Worm (Caenorhabditis elegans): ENCODE data around the gene hum-2.
A peak's percentile ranks its signal among the peaks of the same experiment; 100 is the strongest.
"Not testable (repeated sequence)": the region's sequence is repeated elsewhere in the genome, so short reads cannot be mapped to it uniquely, and the experiment has no call there.

hum-2 gene

ce11 chrV:9373473-9373872 is 12.5 kb upstream of the hum-2 start, which contains the start of gene E02C12.8:
TSS of gene E02C12.8 (minus strand) at chrV:9373613.
- TF ChIP-seq dao-5 (tag; optimal IDR thresholded peaks at IDR 0.05): no peak
- TF ChIP-seq W03F9.2 (tag; optimal IDR thresholded peaks at IDR 0.05): no peak
- no peak for TF ChIP-seq him-1 (tag; optimal IDR thresholded peaks at IDR 0.05)

- TF ChIP-seq dao-5 (tag; optimal IDR thresholded peaks at IDR 0.05): no peak
- no peak for TF ChIP-seq him-1 (tag; optimal IDR thresholded peaks at IDR 0.05)
- no peak for TF ChIP-seq W03F9.2 (tag; optimal IDR thresholded peaks at IDR 0.05)
Measured at ce11 chrV:9375378-9375777, 10.6 kb upstream of the hum-2 start, which contains the start of gene E02C12.9. TSS of gene E02C12.9 (minus strand) at chrV:9375478.

ce11 chrV:9376417-9376816 is 9.6 kb upstream of the hum-2 start, which contains the start of gene E02C12.19:
TSS of gene E02C12.19 (minus strand) at chrV:9376517.
- no peak for TF ChIP-seq dao-5 (tag; optimal IDR thresholded peaks at IDR 0.05)
- TF ChIP-seq him-1 (tag; optimal IDR thresholded peaks at IDR 0.05): no peak
- TF ChIP-seq W03F9.2 (tag; optimal IDR thresholded peaks at IDR 0.05): no peak

- TF ChIP-seq dao-5 (tag; optimal IDR thresholded peaks at IDR 0.05) (no peak), him-1 (tag; optimal IDR thresholded peaks at IDR 0.05) (no peak), W03F9.2 (tag; optimal IDR thresholded peaks at IDR 0.05) (no peak)
Measured at ce11 chrV:9378335-9378734, 7.6 kb upstream of the hum-2 start, which contains the start of gene E02C12.10. TSS of gene E02C12.10 (minus strand) at chrV:9378409.

ce11 chrV:9379808-9380207 is 6.2 kb upstream of the hum-2 start, which contains the start of gene E02C12.11:
TSS of gene E02C12.11 (minus strand) at chrV:9379908.
- TF ChIP-seq W03F9.2, him-1, dao-5 (tag; optimal IDR thresholded peaks at IDR 0.05): not testable (repeated sequence)

ce11 chrV:9381846-9382363 is 4.1 kb upstream of the hum-2 start, which contains the start of gene E02C12.12:
TSS of gene E02C12.12 (minus strand) at chrV:9382313.
- TF ChIP-seq dao-5 (tag; optimal IDR thresholded peaks at IDR 0.05): no peak
- no peak for TF ChIP-seq him-1 (tag; optimal IDR thresholded peaks at IDR 0.05)
- no peak for TF ChIP-seq W03F9.2 (tag; optimal IDR thresholded peaks at IDR 0.05)

- TF ChIP-seq him-1 (tag; optimal IDR thresholded peaks at IDR 0.05) (no peak), dao-5 (tag; optimal IDR thresholded peaks at IDR 0.05) (no peak), W03F9.2 (tag; optimal IDR thresholded peaks at IDR 0.05) (peak; percentile 54)
Measured at ce11 chrV:9382538-9383328, 3.2 kb upstream of the hum-2 start.

- TF ChIP-seq W03F9.2 (tag; optimal IDR thresholded peaks at IDR 0.05) (no peak), him-1 (tag; optimal IDR thresholded peaks at IDR 0.05) (no peak), dao-5 (tag; optimal IDR thresholded peaks at IDR 0.05) (no peak)
Measured at ce11 chrV:9384359-9384758, 1.6 kb upstream of the hum-2 start.

ce11 chrV:9384949-9385348 is 1.0 kb upstream of the hum-2 start:
- TF ChIP-seq dao-5 (tag; optimal IDR thresholded peaks at IDR 0.05) (no peak), W03F9.2 (tag; optimal IDR thresholded peaks at IDR 0.05) (no peak), him-1 (tag; optimal IDR thresholded peaks at IDR 0.05) (no peak)

- TF ChIP-seq him-1 (tag; optimal IDR thresholded peaks at IDR 0.05) (no peak), dao-5 (tag; optimal IDR thresholded peaks at IDR 0.05) (no peak), W03F9.2 (tag; optimal IDR thresholded peaks at IDR 0.05) (no peak)
Measured at ce11 chrV:9391959-9392358, 6.0 kb downstream of the hum-2 start.

ce11 chrV:9394938-9395639 is 9.1 kb downstream of the hum-2 start:
- TF ChIP-seq him-1 (tag; optimal IDR thresholded peaks at IDR 0.05) (no peak), W03F9.2 (tag; optimal IDR thresholded peaks at IDR 0.05) (no peak), dao-5 (tag; optimal IDR thresholded peaks at IDR 0.05) (no peak)

- no peak for TF ChIP-seq dao-5 (tag; optimal IDR thresholded peaks at IDR 0.05)
- TF ChIP-seq him-1 (tag; optimal IDR thresholded peaks at IDR 0.05): no peak
- TF ChIP-seq W03F9.2 (tag; optimal IDR thresholded peaks at IDR 0.05): no peak
Measured at ce11 chrV:9399886-9400373, 14.0 kb downstream of the hum-2 start, which contains the start of gene trpp-4. TSS of gene trpp-4 (plus strand) at chrV:9400327.

- no peak for TF ChIP-seq him-1 (tag; optimal IDR thresholded peaks at IDR 0.05)
- no peak for TF ChIP-seq W03F9.2 (tag; optimal IDR thresholded peaks at IDR 0.05)
- no peak for TF ChIP-seq dao-5 (tag; optimal IDR thresholded peaks at IDR 0.05)
Measured at ce11 chrV:9406890-9407289, 20.9 kb downstream of the hum-2 start.

Data from whole organism, L4/young adult.